Worm (Caenorhabditis elegans): ENCODE data around the gene spig-4.
"Not testable (repeated sequence)": the region's sequence is repeated elsewhere in the genome, so short reads cannot be mapped to it uniquely, and the experiment has no call there.

Gene spig-4

DNA sequence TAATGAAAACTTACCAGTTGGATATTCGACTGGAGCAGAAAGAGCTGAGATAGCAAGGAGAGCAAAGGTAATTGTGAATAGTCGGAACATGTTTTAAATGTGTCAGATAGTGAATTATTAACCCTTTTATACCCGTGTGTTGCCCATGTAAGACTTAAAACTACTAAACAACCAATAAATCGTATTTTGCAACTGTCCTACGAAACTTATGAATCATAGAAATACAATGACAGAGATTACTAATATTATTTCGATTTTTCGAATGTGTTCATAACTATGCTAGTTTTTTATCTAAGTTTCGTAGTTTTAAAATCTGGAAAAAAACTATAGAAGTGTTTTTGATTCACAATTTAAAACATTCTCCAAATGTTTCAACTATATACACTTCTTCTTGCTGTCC, at the start of gene spig-4:
TSS of gene spig-4 (minus strand) at position 101 of the 400 bp plus-strand sequence.
- TF ChIP-seq lir-3 (tag; optimal IDR thresholded peaks at IDR 0.05; ENCODE audit: poor library complexity); nhr-71 (tag; optimal IDR thresholded peaks at IDR 0.05); mdl-1 (tag; optimal IDR thresholded peaks at IDR 0.05): not testable (repeated sequence)

DNA sequence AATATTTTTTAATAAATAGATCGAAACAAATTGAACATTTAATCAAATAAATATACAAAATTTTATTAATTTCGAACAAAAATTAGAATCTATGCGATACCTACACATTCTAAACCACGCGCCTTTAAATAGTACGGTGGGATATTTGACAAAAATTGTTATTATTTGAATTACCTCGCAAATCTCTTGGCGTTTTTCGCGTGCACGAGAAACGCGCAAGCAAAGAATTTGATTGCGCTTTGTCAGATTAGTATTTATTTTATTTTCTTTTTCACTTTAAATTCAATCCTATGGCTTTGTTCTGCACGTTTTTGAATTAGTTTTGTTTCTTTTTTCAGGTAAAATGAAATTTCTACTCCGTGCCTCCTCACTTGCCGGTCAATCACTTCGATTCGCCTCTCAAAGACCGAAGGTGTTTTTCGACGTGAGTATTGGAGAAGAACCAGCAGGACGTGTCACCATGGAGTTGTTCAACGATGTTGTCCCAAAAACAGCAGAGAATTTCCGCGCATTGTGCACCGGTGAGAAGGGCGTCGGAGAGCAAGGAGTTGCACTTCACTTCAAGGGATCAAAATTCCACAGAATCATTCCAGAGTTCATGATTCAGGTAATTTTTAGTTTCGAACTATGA, 49.2 kb upstream of the spig-4 start, which contains the start of gene cyn-1:
TSS of gene cyn-1 (plus strand) at position 339 of the 631 bp plus-strand sequence.
- peak; percentile 8 for TF ChIP-seq alr-1 (tag; optimal IDR thresholded peaks at IDR 0.05; ENCODE audit: borderline replicate concordance)
- peak; percentile 90 to 98 for TF ChIP-seq efl-1 (optimal IDR thresholded peaks at IDR 0.05)
- peak; percentile 96 to 100 for TF ChIP-seq efl-1 (GFP tag; optimal IDR thresholded peaks at IDR 0.05 in 1 of 2)
- peak; percentile 83 for TF ChIP-seq unc-130 (tag; optimal IDR thresholded peaks at IDR 0.05)
- TF ChIP-seq nhr-47 (tag; optimal IDR thresholded peaks at IDR 0.05): peak; percentile 93
- TF ChIP-seq lir-3 (tag; optimal IDR thresholded peaks at IDR 0.05; ENCODE audit: poor library complexity): peak; percentile 46
- peak; percentile 71 for TF ChIP-seq nhr-77 (tag; optimal IDR thresholded peaks at IDR 0.05)
- TF ChIP-seq blmp-1 (tag; optimal IDR thresholded peaks at IDR 0.05): peak; percentile 75
- no peak for TF ChIP-seq nhr-76 (tag; optimal IDR thresholded peaks at IDR 0.05)
- peak; percentile 29 for TF ChIP-seq aha-1 (tag; optimal IDR thresholded peaks at IDR 0.05)
- no peak for TF ChIP-seq nhr-28 (tag; optimal IDR thresholded peaks at IDR 0.05)
- peak; percentile 91 for TF ChIP-seq swsn-7 (tag; optimal IDR thresholded peaks at IDR 0.05)
- peak; percentile 85 for TF ChIP-seq dsc-1 (tag; optimal IDR thresholded peaks at IDR 0.05)
- no peak for TF ChIP-seq hlh-4 (tag; optimal IDR thresholded peaks at IDR 0.05)
- TF ChIP-seq dpl-1 (GFP tag; optimal IDR thresholded peaks at IDR 0.05): peak; percentile 97 to 98 (median 98)
- no peak for TF ChIP-seq nhr-84 (tag; optimal IDR thresholded peaks at IDR 0.05)
- TF ChIP-seq fkh-8 (tag; optimal IDR thresholded peaks at IDR 0.05): peak; percentile 63
- TF ChIP-seq fkh-4 (tag; optimal IDR thresholded peaks at IDR 0.05; ENCODE audit: borderline replicate concordance): peak; percentile 27
- peak in 1 of 2 experiments; percentile 63 for TF ChIP-seq mdl-1 (tag; optimal IDR thresholded peaks at IDR 0.05)
- TF ChIP-seq nhr-90 (tag; optimal IDR thresholded peaks at IDR 0.05; ENCODE audit: poor library complexity): peak; percentile 88
- TF ChIP-seq lin-35 (GFP tag; optimal IDR thresholded peaks at IDR 0.05): peak; percentile 98
- peak; percentile 92 for TF ChIP-seq lsy-2 (tag; optimal IDR thresholded peaks at IDR 0.05)
- peak; percentile 67 for TF ChIP-seq zip-4 (GFP tag; optimal IDR thresholded peaks at IDR 0.05)
- peak in 1 of 2 experiments; percentile 69 for TF ChIP-seq ztf-11 (tag; optimal IDR thresholded peaks at IDR 0.05)
- TF ChIP-seq tbx-2 (tag; optimal IDR thresholded peaks at IDR 0.05): peak; percentile 87
- TF ChIP-seq mep-1 (tag; optimal IDR thresholded peaks at IDR 0.05): peak; percentile 96
- peak; percentile 89 for TF ChIP-seq nhr-20 (tag; optimal IDR thresholded peaks at IDR 0.05)
- TF ChIP-seq elt-2 (tag; optimal IDR thresholded peaks at IDR 0.05): peak; percentile 45
- TF ChIP-seq unc-98 (GFP tag; IDR thresholded peaks at IDR 0.05): no peak
- TF ChIP-seq nhr-12 (tag; optimal IDR thresholded peaks at IDR 0.05): no peak
- no peak for TF ChIP-seq efl-3 (GFP tag; optimal IDR thresholded peaks at IDR 0.05)
- no peak for TF ChIP-seq ces-1 (GFP tag; optimal IDR thresholded peaks at IDR 0.05)
- peak; percentile 65 for TF ChIP-seq mab-9 (GFP tag; IDR thresholded peaks at IDR 0.05)
- no peak for TF ChIP-seq ets-5 (GFP tag; IDR thresholded peaks at IDR 0.05)
- TF ChIP-seq ama-1 (optimal IDR thresholded peaks at IDR 0.05): peak; percentile 66
- peak; percentile 93 for TF ChIP-seq nhr-71 (tag; optimal IDR thresholded peaks at IDR 0.05)
- peak; percentile 67 for TF ChIP-seq fkh-10 (GFP tag; optimal IDR thresholded peaks at IDR 0.05)
- TF ChIP-seq sox-4 (tag; optimal IDR thresholded peaks at IDR 0.05): peak; percentile 67
- TF ChIP-seq nhr-19 (GFP tag; conservative IDR thresholded peaks at IDR 0.05): peak; percentile 89
- no peak for TF ChIP-seq C34B4.2 (tag; optimal IDR thresholded peaks at IDR 0.05)
- TF ChIP-seq lin-39 (tag; optimal IDR thresholded peaks at IDR 0.05): peak; percentile 80
- TF ChIP-seq unc-30 (tag; optimal IDR thresholded peaks at IDR 0.05): no peak
- peak; percentile 54 for TF ChIP-seq ceh-88 (GFP tag; IDR thresholded peaks at IDR 0.05)
- TF ChIP-seq egl-13 (tag; optimal IDR thresholded peaks at IDR 0.05): peak; percentile 76
- peak; percentile 29 for TF ChIP-seq ceh-90 (tag; optimal IDR thresholded peaks at IDR 0.05)
- no peak for TF ChIP-seq hlh-17 (GFP tag; optimal IDR thresholded peaks at IDR 0.05; ENCODE audit: borderline replicate concordance)
- no peak for TF ChIP-seq pag-3 (tag; optimal IDR thresholded peaks at IDR 0.05; ENCODE audit: borderline replicate concordance, insufficient read depth)
- TF ChIP-seq jun-1 (tag; optimal IDR thresholded peaks at IDR 0.05): peak; percentile 70

Measured in whole organism, L1 larva.